Worm (Caenorhabditis elegans) whole organism, L2 larva: Measurements from ENCODE around the gene gei-4.

Experiments
- C34F6.9 ChIP-seq: fragments of 150-350 bp; optimal IDR thresholded peaks from 2 replicates; lab custom pipeline; 2014; ENCODE audit warnings: missing biosample characterization, missing genetic modification characterization
- F13H6.1 ChIP-seq: sonication (generic microtip); optimal IDR thresholded peaks from 2 replicates; lab custom pipeline; 2016; ENCODE audit warnings: missing genetic modification characterization, missing compliant biosample characterization
- R02D3.7 ChIP-seq: fragments of 150-350 bp; optimal IDR thresholded peaks from 2 replicates; lab custom pipeline; 2014; ENCODE audit warnings: missing biosample characterization, missing genetic modification characterization
- Y55F3AM.14 ChIP-seq: fragments of 200-800 bp; sonication (Bioruptor generic); optimal IDR thresholded peaks from 2 replicates; lab custom pipeline; 2018; ENCODE audit warnings: mild to moderate bottlenecking, missing genetic modification characterization, missing compliant biosample characterization
- alr-1 ChIP-seq: fragments of 150-350 bp; optimal IDR thresholded peaks from 2 replicates; lab custom pipeline; 2014; ENCODE audit warnings: missing biosample characterization, missing genetic modification characterization
- aly-2 ChIP-seq: fragments of 150-350 bp; optimal IDR thresholded peaks from 2 replicates; lab custom pipeline; 2014; ENCODE audit warnings: missing biosample characterization, missing genetic modification characterization
- ama-1 ChIP-seq: fragments of 150-350 bp; optimal IDR thresholded peaks from 2 replicates; lab custom pipeline; 2018; ENCODE audit warnings: inconsistent platforms
- ceh-16 ChIP-seq: fragments of 150-350 bp; optimal IDR thresholded peaks from 2 replicates; lab custom pipeline; 2014; ENCODE audit warnings: missing biosample characterization, missing genetic modification characterization
- egl-27 ChIP-seq: sonication (generic microtip); optimal IDR thresholded peaks from 3 replicates; lab custom pipeline; 2017; ENCODE audit warnings: missing biosample characterization, missing genetic modification reagents, missing genetic modification characterization
- elt-1 ChIP-seq: fragments of 150-350 bp; optimal IDR thresholded peaks from 2 replicates; lab custom pipeline; 2014; ENCODE audit warnings: missing biosample characterization, missing genetic modification characterization
- fos-1 ChIP-seq: fragments of 150-350 bp; optimal IDR thresholded peaks from 2 replicates; lab custom pipeline; 2014; ENCODE audit warnings: missing biosample characterization, missing genetic modification characterization
- gmeb-1 ChIP-seq: fragments of 150-350 bp; optimal IDR thresholded peaks from 2 replicates; lab custom pipeline; 2014; ENCODE audit warnings: missing biosample characterization, missing genetic modification characterization
- lin-11 ChIP-seq: fragments of 150-350 bp; sonication (generic microtip); optimal IDR thresholded peaks from 2 replicates; lab custom pipeline; 2014; ENCODE audit warnings: missing biosample characterization, missing genetic modification characterization, inconsistent platforms, mixed read lengths
- lin-39 ChIP-seq: fragments of 150-350 bp; optimal IDR thresholded peaks from 2 replicates; lab custom pipeline; 2014; ENCODE audit warnings: missing biosample characterization, missing genetic modification reagents, missing genetic modification characterization
- mdl-1 ChIP-seq, 2 experiments: fragments of 150-350 bp in 1 of 2; sonication (generic microtip) in 1 of 2; optimal IDR thresholded peaks; 2 replicates each; lab custom pipeline; 2017; ENCODE audit warnings: missing biosample characterization in 2 of 2, missing genetic modification characterization in 2 of 2
- nhr-10 ChIP-seq: sonication (generic microtip); optimal IDR thresholded peaks from 2 replicates; lab custom pipeline; 2017; ENCODE audit warnings: missing biosample characterization, missing genetic modification characterization
- nhr-11 ChIP-seq: fragments of 150-350 bp; optimal IDR thresholded peaks from 2 replicates; lab custom pipeline; 2014; ENCODE audit warnings: missing biosample characterization, missing genetic modification characterization
- nhr-129 ChIP-seq: fragments of 150-350 bp; optimal IDR thresholded peaks from 2 replicates; lab custom pipeline; 2014; ENCODE audit warnings: missing biosample characterization, missing genetic modification characterization
- nhr-21 ChIP-seq: fragments of 150-350 bp; optimal IDR thresholded peaks from 2 replicates; lab custom pipeline; 2014; ENCODE audit warnings: missing biosample characterization, missing genetic modification characterization
- nhr-25 ChIP-seq: fragments of 150-350 bp; sonication (generic microtip); optimal IDR thresholded peaks from 3 replicates; lab custom pipeline; 2014; ENCODE audit warnings: missing biosample characterization, missing genetic modification characterization
- nhr-6 ChIP-seq: fragments of 150-350 bp; optimal IDR thresholded peaks from 2 replicates; lab custom pipeline; 2014; ENCODE audit warnings: missing biosample characterization, missing genetic modification characterization
- peb-1 ChIP-seq: fragments of 150-350 bp; optimal IDR thresholded peaks from 2 replicates; lab custom pipeline; 2014; ENCODE audit warnings: missing biosample characterization, missing genetic modification characterization
- skn-1 ChIP-seq: sonication (generic microtip); optimal IDR thresholded peaks from 2 replicates; lab custom pipeline; 2017; ENCODE audit warnings: missing biosample characterization, missing genetic modification characterization
- sma-9 ChIP-seq, 2 experiments: fragments of 150-350 bp in 1 of 2; sonication (generic microtip) in 1 of 2; optimal IDR thresholded peaks; 2 replicates each; lab custom pipeline; 2014 to 2016; ENCODE audit warnings: missing genetic modification characterization in 2 of 2, mild to moderate bottlenecking in 1 of 2, missing biosample characterization in 1 of 2, missing compliant biosample characterization in 1 of 2, missing genetic modification reagents in 1 of 2, moderate library complexity in 1 of 2
- snpc-4 ChIP-seq: fragments of 150-350 bp; optimal IDR thresholded peaks from 2 replicates; lab custom pipeline; 2014; ENCODE audit warnings: missing biosample characterization, missing genetic modification characterization
- unc-39 ChIP-seq: fragments of 150-350 bp; optimal IDR thresholded peaks from 2 replicates; lab custom pipeline; 2014; ENCODE audit warnings: missing biosample characterization, missing genetic modification characterization
- unc-55 ChIP-seq: fragments of 150-350 bp; sonication (generic microtip); optimal IDR thresholded peaks from 3 replicates; lab custom pipeline; 2014; ENCODE audit warnings: missing biosample characterization, missing genetic modification reagents, missing genetic modification characterization
- unc-62 ChIP-seq: fragments of 150-350 bp; optimal IDR thresholded peaks from 2 replicates; lab custom pipeline; 2014; ENCODE audit warnings: missing biosample characterization, missing genetic modification reagents, missing genetic modification characterization
- zag-1 ChIP-seq: fragments of 150-350 bp; optimal IDR thresholded peaks from 2 replicates; lab custom pipeline; 2014; ENCODE audit warnings: missing biosample characterization, missing genetic modification characterization
- ztf-1 ChIP-seq: fragments of 200-800 bp; sonication (Bioruptor generic); conservative IDR thresholded peaks from 2 replicates; pipeline ENCODE4 v1.3.6; 2022; ENCODE audit warnings: missing genetic modification characterization, missing compliant biosample characterization
- ztf-11 ChIP-seq: sonication (generic microtip); optimal IDR thresholded peaks from 2 replicates; lab custom pipeline; 2017; ENCODE audit warnings: missing biosample characterization, missing genetic modification characterization
- ztf-4 ChIP-seq: fragments of 150-350 bp; optimal IDR thresholded peaks from 2 replicates; lab custom pipeline; 2014; ENCODE audit warnings: missing biosample characterization, missing genetic modification characterization

The gei-4 gene

DNA sequence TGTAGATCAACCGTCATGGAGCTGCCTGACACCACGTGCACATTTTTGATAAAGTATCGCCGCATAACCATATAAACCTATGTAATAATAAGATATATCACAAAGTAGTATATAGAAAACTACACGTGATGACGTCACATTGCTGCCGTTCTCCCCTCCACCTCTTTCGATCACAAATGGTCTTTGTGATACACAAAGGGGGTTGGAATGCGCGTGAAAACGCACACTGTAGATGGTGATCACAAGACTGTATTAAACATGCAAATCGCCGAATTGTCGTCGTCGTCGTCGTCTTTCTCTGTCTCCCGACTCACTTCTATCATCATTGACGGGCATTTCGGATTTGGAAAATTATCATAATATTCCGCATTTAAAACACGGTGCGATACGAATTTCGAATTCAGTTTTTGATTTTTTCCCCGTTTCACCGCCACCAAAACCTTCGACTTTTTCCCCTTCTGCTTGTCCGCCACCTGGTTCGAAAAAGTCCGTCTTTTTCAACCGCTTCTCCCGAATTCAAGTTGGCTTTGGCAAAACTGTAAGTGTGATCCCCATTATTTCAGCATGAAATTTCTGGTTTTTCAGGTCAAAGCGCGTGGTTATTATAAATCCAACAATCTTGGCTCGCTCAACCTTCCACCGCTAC is 47.7 kb upstream of the gei-4 start, which contains the start of the genes Y55B1BL.1 and Y55B1BL.2:
Y55B1BL.1 (plus strand) TSS at position 217 of the 646 bp plus-strand sequence.
Y55B1BL.2 (plus strand) TSS at position 596 of the 646 bp plus-strand sequence.
- peak; percentile 19 for TF ChIP-seq nhr-129
- no peak for TF ChIP-seq zag-1 (tag; lab: Kevin White, UChicago)
- TF ChIP-seq R02D3.7 (tag; lab: Kevin White, UChicago): no peak
- peak; percentile 40 for TF ChIP-seq nhr-25 (tag; lab: Kevin White, UChicago)
- no peak for TF ChIP-seq unc-55
- TF ChIP-seq, all 48 proteins: peak for 2

ce11 chrIII:400898-401297 is 46.3 kb upstream of the gei-4 start:
- TF ChIP-seq ztf-11 (tag; lab: Kevin White, UChicago): no peak
- no peak for TF ChIP-seq unc-62 (GFP tag; lab: Kevin White, UChicago)
- no peak for TF ChIP-seq F13H6.1 (tag; lab: Kevin White, UChicago)
- TF ChIP-seq ama-1 (lab: Kevin White, UChicago): no peak
- no peak for TF ChIP-seq ztf-1 (GFP tag; lab: Robert Waterston, UW)
- no peak for TF ChIP-seq unc-55
- no peak for TF ChIP-seq lin-39
- no peak for TF ChIP-seq egl-27 (tag; lab: Kevin White, UChicago)
- no peak for TF ChIP-seq snpc-4 (tag; lab: Kevin White, UChicago)
- no peak for TF ChIP-seq alr-1
- TF ChIP-seq fos-1: no peak
- TF ChIP-seq aly-2 (tag; lab: Kevin White, UChicago): no peak
- TF ChIP-seq mdl-1 (tag; optimal IDR thresholded peaks at IDR 0.05; lab: Kevin White, UChicago): no peak
- no peak for TF ChIP-seq nhr-10
- TF ChIP-seq skn-1: no peak
- no peak for TF ChIP-seq nhr-11 (tag; lab: Kevin White, UChicago)
- TF ChIP-seq nhr-6 (tag; lab: Kevin White, UChicago): no peak
- TF ChIP-seq nhr-129: no peak
- TF ChIP-seq C34F6.9 (tag; lab: Kevin White, UChicago): no peak

ce11 chrIII:385068-385467 is 30.5 kb upstream of the gei-4 start:
- TF ChIP-seq skn-1 (no peak), nhr-129 (peak; percentile 32)

DNA sequence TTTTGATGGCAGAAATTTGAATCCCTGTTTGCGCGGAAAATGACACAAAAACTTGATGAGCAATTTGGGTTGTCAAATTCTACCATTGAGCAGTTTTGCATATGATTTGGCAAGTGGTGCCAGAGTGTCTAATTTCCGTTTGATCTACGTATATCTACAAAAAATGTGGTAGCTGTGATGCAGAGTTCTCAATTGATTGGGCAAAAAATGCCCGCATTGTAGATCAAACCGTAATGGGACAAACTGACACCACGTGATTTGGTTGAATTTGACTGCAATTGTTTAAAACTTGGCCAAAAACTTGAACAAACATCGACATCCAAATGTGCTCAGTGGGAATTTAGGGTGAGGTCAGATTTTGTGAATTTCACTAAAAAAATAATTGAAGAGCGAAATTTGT is 27.9 kb upstream of the gei-4 start, which contains the start of gene K10F12.7:
K10F12.7 (minus strand) TSS at position 101 of the 400 bp plus-strand sequence.
- TF ChIP-seq C34F6.9 (tag; lab: Kevin White, UChicago): no peak
- no peak for TF ChIP-seq sma-9 (GFP tag; optimal IDR thresholded peaks at IDR 0.05; lab: Kevin White, UChicago)
- TF ChIP-seq sma-9 (tag; optimal IDR thresholded peaks at IDR 0.05; lab: Kevin White, UChicago): no peak
- no peak for TF ChIP-seq peb-1 (tag; lab: Kevin White, UChicago)
- no peak for TF ChIP-seq gmeb-1 (tag; lab: Kevin White, UChicago)
- TF ChIP-seq elt-1 (tag; lab: Kevin White, UChicago): no peak
- TF ChIP-seq unc-55: no peak
- no peak for TF ChIP-seq fos-1
- no peak for TF ChIP-seq ama-1 (lab: Kevin White, UChicago)
- no peak for TF ChIP-seq nhr-10
- no peak for TF ChIP-seq alr-1
- no peak for TF ChIP-seq ztf-1 (GFP tag; lab: Robert Waterston, UW)
- no peak for TF ChIP-seq lin-11 (tag; lab: Kevin White, UChicago)

ce11 chrIII:381198-381597 is 26.6 kb upstream of the gei-4 start, which contains the start of gene gsto-3:
TSS of gene gsto-3 (minus strand) at chrIII:381298.
- TF ChIP-seq Y55F3AM.14 (GFP tag; lab: Kevin White, UChicago) (no peak), nhr-21 (tag; lab: Kevin White, UChicago) (no peak), snpc-4 (tag; lab: Kevin White, UChicago) (no peak)

- TF ChIP-seq ama-1 (lab: Kevin White, UChicago): no peak
- TF ChIP-seq nhr-21 (tag; lab: Kevin White, UChicago): no peak
- TF ChIP-seq ztf-4 (tag; lab: Kevin White, UChicago): no peak
- TF ChIP-seq skn-1: no peak
- TF ChIP-seq nhr-6 (tag; lab: Kevin White, UChicago): no peak
- no peak for TF ChIP-seq unc-39 (tag; lab: Kevin White, UChicago)
- no peak for TF ChIP-seq alr-1
- TF ChIP-seq nhr-25 (tag; lab: Kevin White, UChicago): no peak
- TF ChIP-seq aly-2 (tag; lab: Kevin White, UChicago): no peak
- no peak for TF ChIP-seq ceh-16 (tag; lab: Kevin White, UChicago)
- TF ChIP-seq, all 48 proteins: peak for 0
Observed at ce11 chrIII:365649-366048, 11.0 kb upstream of the gei-4 start, which contains the start of gene pll-1. TSS of gene pll-1 (plus strand) at chrIII:365949.
